Fruit fly (Drosophila melanogaster) whole organism, embryonic: ENCODE data around the gene Eip75B.

Experiments used
- Atf6 ChIP-seq: fragments of 200-800 bp; sonication (Bioruptor generic); IDR thresholded peaks from 2 replicates; pipeline ENCODE4 v1.3.6; 2022; ENCODE audit warnings: missing biosample characterization, missing genetic modification characterization
- Blimp-1 ChIP-seq: fragments of 200-800 bp; sonication (Bioruptor generic); optimal IDR thresholded peaks from 3 replicates; lab custom pipeline; 2018; ENCODE audit warnings: missing biosample characterization, missing genetic modification characterization, mild to moderate bottlenecking, moderate library complexity, missing genetic modification reagents
- BtbVII ChIP-seq: fragments of 200-800 bp; sonication (Bioruptor generic); optimal IDR thresholded peaks from 3 replicates; lab custom pipeline; 2017; ENCODE audit warnings: missing biosample characterization, mild to moderate bottlenecking, missing genetic modification characterization
- CG10543 ChIP-seq: fragments of 200-800 bp; sonication (Bioruptor generic); optimal IDR thresholded peaks from 3 replicates; lab custom pipeline; 2017; ENCODE audit warnings: missing biosample characterization, mild to moderate bottlenecking, missing genetic modification characterization, moderate library complexity
- CG11085 ChIP-seq: fragments of 200-800 bp; sonication (Bioruptor generic); IDR thresholded peaks from 2 replicates; pipeline ENCODE4 v1.3.6; 2022; ENCODE audit warnings: missing biosample characterization, missing genetic modification characterization
- CG11456 ChIP-seq: fragments of 200-800 bp; sonication (Bioruptor generic); IDR thresholded peaks from 3 replicates; pipeline ENCODE4 v1.3.6; 2022; ENCODE audit warnings: missing biosample characterization, missing genetic modification characterization
- CG13894 ChIP-seq: fragments of 200-800 bp; sonication (Bioruptor generic); optimal IDR thresholded peaks from 3 replicates; lab custom pipeline; 2018; ENCODE audit warnings: missing biosample characterization, mild to moderate bottlenecking, missing genetic modification characterization, moderate library complexity
- CG16863 ChIP-seq: fragments of 200-800 bp; sonication (Bioruptor generic); optimal IDR thresholded peaks from 3 replicates; lab custom pipeline; 2016; ENCODE audit warnings: missing biosample characterization, missing genetic modification characterization
- CG18599 ChIP-seq: fragments of 200-800 bp; sonication (Bioruptor generic); optimal IDR thresholded peaks from 3 replicates; lab custom pipeline; 2017; ENCODE audit warnings: missing biosample characterization, missing genetic modification characterization, mild to moderate bottlenecking, moderate library complexity, missing genetic modification reagents
- CG34376 ChIP-seq: fragments of 200-800 bp; sonication (Bioruptor generic); optimal IDR thresholded peaks from 2 replicates; lab custom pipeline; 2018; ENCODE audit warnings: missing biosample characterization, mild to moderate bottlenecking, missing genetic modification characterization
- CG6175 ChIP-seq: fragments of 200-800 bp; sonication (Bioruptor generic); IDR thresholded peaks from 3 replicates; pipeline ENCODE4 v1.3.6; 2022; ENCODE audit warnings: missing biosample characterization, missing genetic modification characterization
- CG6689 ChIP-seq: fragments of 200-800 bp; sonication (Bioruptor generic); IDR thresholded peaks from 2 replicates; pipeline ENCODE4 v1.3.6; 2022; ENCODE audit warnings: missing biosample characterization, missing genetic modification characterization
- CG8290 ChIP-seq, 3 experiments: fragments of 200-800 bp; sonication (Bioruptor generic); optimal IDR thresholded peaks; 2 replicates each; lab custom pipeline; 2016 to 2019; ENCODE audit warnings: missing biosample characterization in 3 of 3, missing genetic modification characterization in 3 of 3, mild to moderate bottlenecking in 2 of 3, moderate library complexity in 1 of 3
- Chrac-16 ChIP-seq: fragments of 200-800 bp; sonication (Bioruptor generic); optimal IDR thresholded peaks from 3 replicates; lab custom pipeline; 2016; ENCODE audit warnings: missing biosample characterization, missing genetic modification characterization
- ERR ChIP-seq: fragments of 200-800 bp; sonication (Bioruptor generic); optimal IDR thresholded peaks from 2 replicates; lab custom pipeline; 2016; ENCODE audit warnings: missing biosample characterization, missing genetic modification characterization
- Eip74EF ChIP-seq, 2 experiments: fragments of 200-800 bp in 1 of 2; fragments of >200 bp in 1 of 2; sonication (Bioruptor generic) in 1 of 2; optimal IDR thresholded peaks; 2 replicates each; lab custom pipeline; 2017 to 2019; ENCODE audit warnings: missing biosample characterization in 2 of 2, missing genetic modification characterization in 2 of 2, mild to moderate bottlenecking in 1 of 2, moderate library complexity in 1 of 2
- Ets65A ChIP-seq: fragments of 200-800 bp; sonication (Bioruptor generic); peaks from one replicate; lab custom pipeline; 2016; ENCODE audit warnings: missing biosample characterization, missing genetic modification characterization
- Fer1 ChIP-seq: fragments of 200-800 bp; sonication (Bioruptor generic); optimal IDR thresholded peaks from 2 replicates; lab custom pipeline; 2017; ENCODE audit warnings: missing biosample characterization, mild to moderate bottlenecking, missing genetic modification characterization
- Gug ChIP-seq: fragments of 200-800 bp; sonication (Bioruptor generic); IDR thresholded peaks from 4 replicates; pipeline ENCODE4 v1.3.6; 2022; ENCODE audit warnings: missing biosample characterization, missing genetic modification characterization
- Hmr ChIP-seq: fragments of 200-800 bp; sonication (Bioruptor generic); optimal IDR thresholded peaks from 3 replicates; lab custom pipeline; 2017; ENCODE audit warnings: mild to moderate bottlenecking, missing biosample characterization, missing genetic modification reagents, missing genetic modification characterization
- Hr78 ChIP-seq, 2 experiments: fragments of 200-800 bp in 1 of 2; fragments of >200 bp in 1 of 2; sonication (Bioruptor generic) in 1 of 2; optimal IDR thresholded peaks; 2 replicates each; lab custom pipeline; 2017 to 2019; ENCODE audit warnings: missing biosample characterization in 2 of 2, missing genetic modification characterization in 2 of 2, mild to moderate bottlenecking in 1 of 2, moderate library complexity in 1 of 2
- Med ChIP-seq: fragments of 200-800 bp; sonication (Bioruptor generic); peaks from one replicate; lab custom pipeline; 2016; ENCODE audit warnings: missing biosample characterization, missing genetic modification characterization, mild to moderate bottlenecking, inconsistent platforms, moderate library complexity
- Pdp1 ChIP-seq, 2 experiments: fragments of 200-800 bp; sonication (Bioruptor generic); optimal IDR thresholded peaks; 3 replicates each; lab custom pipeline; 2016; ENCODE audit warnings: missing biosample characterization in 2 of 2, missing genetic modification characterization in 2 of 2, mild to moderate bottlenecking in 1 of 2, moderate library complexity in 1 of 2
- abd-A ChIP-seq: fragments of 200-800 bp; sonication (Bioruptor generic); optimal IDR thresholded peaks from 3 replicates; lab custom pipeline; 2019; ENCODE audit warnings: missing biosample characterization, mild to moderate bottlenecking, missing genetic modification characterization, moderate library complexity
- al ChIP-seq: fragments of 200-800 bp; sonication (Bioruptor generic); IDR thresholded peaks from 2 replicates; pipeline ENCODE4 v1.3.6; 2022; ENCODE audit warnings: missing biosample characterization, missing genetic modification characterization
- bbx ChIP-seq: fragments of 200-800 bp; sonication (Bioruptor generic); IDR thresholded peaks from 2 replicates; pipeline ENCODE4 v1.3.6; 2022; ENCODE audit warnings: missing biosample characterization, missing genetic modification characterization; ENCODE audit not compliant: partially characterized antibody
- caup ChIP-seq: fragments of 200-800 bp; sonication (Bioruptor generic); optimal IDR thresholded peaks from 3 replicates; lab custom pipeline; 2017; ENCODE audit warnings: missing biosample characterization, mild to moderate bottlenecking, missing genetic modification characterization, moderate library complexity; ENCODE audit not compliant: severe bottlenecking
- cg ChIP-seq: fragments of 200-800 bp; sonication (Bioruptor generic); optimal IDR thresholded peaks from 3 replicates; lab custom pipeline; 2019; ENCODE audit warnings: missing biosample characterization, mild to moderate bottlenecking, missing genetic modification characterization, moderate library complexity
- chinmo ChIP-seq: fragments of 200-800 bp; sonication (Bioruptor generic); IDR thresholded peaks from 4 replicates; pipeline ENCODE4 v1.3.6; 2022; ENCODE audit warnings: missing biosample characterization, missing genetic modification characterization; ENCODE audit not compliant: partially characterized antibody
- chm ChIP-seq: fragments of 200-800 bp; sonication (Bioruptor generic); IDR thresholded peaks from 2 replicates; pipeline ENCODE4 v1.3.6; 2022; ENCODE audit warnings: missing biosample characterization, missing genetic modification characterization
- crol ChIP-seq: fragments of 200-800 bp; sonication (Bioruptor generic); IDR thresholded peaks from 2 replicates; pipeline ENCODE4 v1.3.6; 2022; ENCODE audit warnings: missing biosample characterization, missing genetic modification characterization
- cwo ChIP-seq: fragments of 200-800 bp; sonication (Bioruptor generic); optimal IDR thresholded peaks from 3 replicates; lab custom pipeline; 2017; ENCODE audit warnings: missing biosample characterization, missing genetic modification characterization, mild to moderate bottlenecking, moderate library complexity, missing genetic modification reagents
- exex ChIP-seq: fragments of 200-800 bp; sonication (Bioruptor generic); optimal IDR thresholded peaks from 4 replicates; lab custom pipeline; 2018; ENCODE audit warnings: missing biosample characterization, mild to moderate bottlenecking, missing genetic modification characterization, moderate library complexity
- ftz-f1 ChIP-seq: fragments of 200-800 bp; sonication (Bioruptor generic); optimal IDR thresholded peaks from 2 replicates; lab custom pipeline; 2016; ENCODE audit warnings: missing biosample characterization, missing genetic modification characterization
- gfzf ChIP-seq: fragments of 200-800 bp; sonication (Bioruptor generic); optimal IDR thresholded peaks from 2 replicates; lab custom pipeline; 2016; ENCODE audit warnings: missing biosample characterization, mild to moderate bottlenecking, missing genetic modification characterization, moderate library complexity
- schlank ChIP-seq: fragments of 200-800 bp; sonication (Bioruptor generic); optimal IDR thresholded peaks from 2 replicates; lab custom pipeline; 2018; ENCODE audit warnings: missing biosample characterization, mild to moderate bottlenecking, missing genetic modification characterization
- sd ChIP-seq: fragments of 200-800 bp; sonication (Bioruptor generic); optimal IDR thresholded peaks from 3 replicates; lab custom pipeline; 2018; ENCODE audit warnings: missing biosample characterization, mild to moderate bottlenecking, missing genetic modification characterization, moderate library complexity
- sqz ChIP-seq: fragments of 200-800 bp; sonication (Bioruptor generic); optimal IDR thresholded peaks from 3 replicates; lab custom pipeline; 2018; ENCODE audit warnings: missing biosample characterization, mild to moderate bottlenecking, missing genetic modification characterization
- sug ChIP-seq: fragments of 200-800 bp; optimal IDR thresholded peaks from 2 replicates; lab custom pipeline; 2019; ENCODE audit warnings: missing biosample characterization, mild to moderate bottlenecking, missing genetic modification characterization, moderate library complexity

Gene Eip75B

DNA sequence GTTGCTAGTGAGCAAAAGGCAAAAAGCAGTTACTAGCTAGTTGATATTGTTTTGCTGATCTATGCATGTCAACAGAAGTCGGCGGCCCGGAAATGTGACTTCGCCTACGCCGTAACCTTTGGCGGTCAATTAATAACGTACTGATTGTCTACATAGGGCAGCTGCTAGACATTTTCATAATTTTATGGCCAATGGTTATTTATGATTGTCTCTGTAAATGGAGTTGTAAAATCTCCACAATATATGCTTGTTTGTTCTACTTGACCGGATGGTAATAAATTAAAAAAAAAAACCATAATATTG, 105.6 kb downstream of the Eip75B start:
- TF ChIP-seq CG6689 (GFP tag; lab: Robert Waterston, UW) (no peak), Chrac-16 (no peak), gfzf (GFP tag; lab: Kevin White, UChicago) (no peak), Eip74EF (GFP tag; optimal IDR thresholded peaks at IDR 0.05; lab: Kevin White, UChicago) (peak in 1 of 2 experiments; percentile 65), chinmo (GFP tag; lab: Robert Waterston, UW) (peak; percentile 60; the same call in 1 of the 4 replicates)

DNA sequence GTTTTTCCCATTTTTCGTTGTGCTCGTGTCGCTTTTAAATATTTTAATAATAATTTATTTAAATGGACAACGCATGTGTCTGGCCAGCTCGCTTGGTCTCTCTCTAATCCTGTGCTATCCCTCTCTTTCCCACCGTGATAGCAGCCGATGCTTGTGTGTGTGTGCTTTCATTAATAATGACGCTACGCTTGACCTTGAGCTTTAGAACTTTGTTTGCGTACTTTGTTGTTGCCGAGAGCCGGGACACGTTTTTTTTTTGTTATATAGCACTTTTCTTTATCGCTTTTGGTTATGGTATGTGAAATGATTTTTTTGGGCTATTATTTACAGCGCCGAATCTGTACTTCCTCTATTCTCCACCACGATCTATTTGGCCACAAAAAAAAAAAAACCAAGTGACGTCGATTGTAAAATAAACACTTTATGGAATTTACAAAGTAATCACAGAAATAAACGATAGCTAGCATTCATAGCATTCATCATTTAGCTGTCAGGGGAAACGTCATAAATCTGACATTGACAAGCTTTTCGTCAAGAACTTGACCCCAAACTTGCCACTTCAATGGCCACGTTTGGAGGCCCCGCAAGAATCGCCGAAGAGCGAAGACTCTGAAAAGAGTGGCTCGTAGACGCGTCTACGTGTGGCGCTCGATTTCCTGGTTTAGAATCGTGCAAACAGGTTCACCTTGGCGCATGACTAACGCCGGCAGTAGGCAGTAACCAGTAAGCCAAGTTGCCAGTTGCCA, 106.1 kb downstream of the Eip75B start:
- TF ChIP-seq sd (peak; percentile 92), caup (GFP tag; lab: Kevin White, UChicago) (peak; percentile 7), bbx (GFP tag; lab: Robert Waterston, UW) (no peak), sqz (peak; percentile 3), cg (GFP tag; lab: Kevin White, UChicago) (peak; percentile 26), BtbVII (GFP tag; lab: Kevin White, UChicago) (peak; percentile 65), CG16863 (GFP tag; lab: Kevin White, UChicago) (no peak), al (GFP tag; lab: Robert Waterston, UW) (no peak), CG6175 (GFP tag; lab: Robert Waterston, UW) (0 out of 3 replicates have a peak, but pooled peaks have one; percentile 40), CG8290 (GFP tag; optimal IDR thresholded peaks at IDR 0.05; lab: Kevin White, UChicago) (no peak), CG8290 (tag; optimal IDR thresholded peaks at IDR 0.05; lab: Kevin White, UChicago) (peak in 1 of 2 experiments; percentile 12), Med (GFP tag; lab: Kevin White, UChicago) (peak; percentile 74), exex (tag; lab: Kevin White, UChicago) (peak; percentile 61), Blimp-1 (GFP tag; lab: Kevin White, UChicago) (peak; percentile 9), Pdp1 (GFP tag; optimal IDR thresholded peaks at IDR 0.05; lab: Kevin White, UChicago) (peak in 1 of 2 experiments; percentile 77), CG11456 (GFP tag; lab: Robert Waterston, UW) (no peak), CG34376 (GFP tag; lab: Kevin White, UChicago) (peak; percentile 55), chinmo (GFP tag; lab: Robert Waterston, UW) (peak; percentile 34; the same call in 1 of the 4 replicates), ERR (peak; percentile 54), Atf6 (GFP tag; lab: Robert Waterston, UW) (peak; percentile 34; the same call in 1 of the 2 replicates), Ets65A (peak; percentile 17), cwo (GFP tag; lab: Kevin White, UChicago) (peak; percentile 89), schlank (tag; lab: Kevin White, UChicago) (no peak), Eip74EF (GFP tag; optimal IDR thresholded peaks at IDR 0.05; lab: Kevin White, UChicago) (peak in 1 of 2 experiments; percentile 82), ftz-f1 (GFP tag; lab: Kevin White, UChicago) (peak; percentile 88)

DNA sequence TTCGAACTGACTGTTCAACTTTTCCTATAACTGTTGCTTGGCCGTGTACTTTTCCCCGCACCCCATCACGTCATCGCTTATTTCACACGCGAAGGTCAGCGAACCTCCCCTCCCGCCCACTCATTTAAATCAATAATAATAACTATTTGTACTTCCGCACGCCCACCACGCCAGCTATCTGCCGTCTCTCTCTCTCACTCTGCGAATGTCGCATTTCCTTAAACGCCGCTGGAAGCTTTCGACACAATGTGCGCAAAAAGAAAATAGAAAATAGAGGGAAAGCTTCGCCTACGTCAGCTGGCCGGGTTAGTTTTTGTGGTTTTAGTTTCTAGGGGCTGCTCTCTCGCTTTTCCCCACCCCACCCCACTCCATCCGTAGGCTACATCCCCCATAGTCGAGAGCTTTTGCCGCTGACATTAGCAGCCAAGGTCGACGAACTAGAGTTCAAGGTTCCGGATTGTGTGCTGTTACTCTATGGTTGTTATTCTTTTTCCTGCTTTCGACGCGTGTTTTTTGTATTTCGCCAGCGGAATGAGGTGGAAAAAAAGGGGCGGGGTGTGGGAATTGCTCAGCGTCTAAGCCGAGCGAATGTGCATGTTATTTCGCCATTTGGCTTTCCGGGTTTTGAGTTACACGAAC, 108.0 kb downstream of the Eip75B start:
- peak; percentile 85 for TF ChIP-seq abd-A
- peak; percentile 42 for TF ChIP-seq sd
- TF ChIP-seq crol (GFP tag; lab: Robert Waterston, UW) = peak; percentile 33; the same call in 1 of the 2 replicates
- TF ChIP-seq chm = 0 out of 2 replicates have a peak, but pooled peaks have one; percentile 19
- TF ChIP-seq chinmo (GFP tag; lab: Robert Waterston, UW) = 0 out of 4 replicates have a peak, but pooled peaks have one; percentile 39
- peak in 1 of 2 experiments; percentile 25 for TF ChIP-seq Hr78 (GFP tag; optimal IDR thresholded peaks at IDR 0.05; lab: Kevin White, UChicago)
- peak; percentile 19; the same call in 1 of the 2 replicates for TF ChIP-seq Atf6 (GFP tag; lab: Robert Waterston, UW)
- TF ChIP-seq CG10543 (GFP tag; lab: Kevin White, UChicago) = peak; percentile 44
- peak; percentile 42 for TF ChIP-seq sug
- peak; percentile 12 for TF ChIP-seq Fer1 (GFP tag; lab: Kevin White, UChicago)
- TF ChIP-seq CG11085 (GFP tag; lab: Robert Waterston, UW) = 0 out of 2 replicates have a peak, but pooled peaks have one; percentile 19
- TF ChIP-seq CG18599 (GFP tag; lab: Kevin White, UChicago) = peak; percentile 37
- TF ChIP-seq CG16863 (GFP tag; lab: Kevin White, UChicago) = no peak
- peak; percentile 33 for TF ChIP-seq CG13894 (tag; lab: Kevin White, UChicago)
- TF ChIP-seq Hmr = peak; percentile 17
- no peak for TF ChIP-seq Pdp1 (GFP tag; optimal IDR thresholded peaks at IDR 0.05; lab: Kevin White, UChicago)
- TF ChIP-seq CG8290 (GFP tag; optimal IDR thresholded peaks at IDR 0.05; lab: Kevin White, UChicago) = no peak
- TF ChIP-seq CG8290 (tag; optimal IDR thresholded peaks at IDR 0.05; lab: Kevin White, UChicago) = peak in 1 of 2 experiments; percentile 9
- TF ChIP-seq Gug (GFP tag; lab: Robert Waterston, UW) = no peak
- TF ChIP-seq Eip74EF (GFP tag; optimal IDR thresholded peaks at IDR 0.05; lab: Kevin White, UChicago) = peak in 1 of 2 experiments; percentile 76
- TF ChIP-seq exex (tag; lab: Kevin White, UChicago) = no peak
- peak; percentile 92 for TF ChIP-seq ftz-f1 (GFP tag; lab: Kevin White, UChicago)
- peak; percentile 27 for TF ChIP-seq cwo (GFP tag; lab: Kevin White, UChicago)
